Worm (Caenorhabditis elegans): ENCODE measurements around the gene hlh-12.

hlh-12 gene

DNA sequence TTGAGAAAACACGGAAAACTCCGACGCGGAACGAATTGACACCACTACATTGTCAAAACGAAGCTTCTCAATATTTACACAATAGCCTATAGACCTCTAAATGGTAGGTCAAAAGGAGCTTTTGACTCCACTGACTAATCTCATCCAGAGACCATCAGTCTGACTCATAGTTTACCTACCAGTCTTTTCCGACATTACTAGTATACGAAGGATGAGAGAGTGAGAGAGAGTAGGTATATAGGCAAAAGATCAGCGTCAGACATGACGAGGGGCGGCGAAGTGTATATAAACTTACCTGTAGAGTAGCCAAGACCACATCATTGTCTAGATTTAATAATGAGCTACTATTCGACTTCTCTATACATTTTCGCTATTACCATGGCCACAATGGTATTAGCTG is 7.9 kb upstream of the hlh-12 start, which contains the start of gene srlf-3:
Gene srlf-3, plus strand, starts transcription at position 301 of the 400 bp plus-strand sequence.
- no peak for TF ChIP-seq unc-62 (GFP tag; optimal IDR thresholded peaks at IDR 0.05)
- no peak for TF ChIP-seq nhr-12 (tag; optimal IDR thresholded peaks at IDR 0.05)
- no peak for TF ChIP-seq nhr-25 (tag; optimal IDR thresholded peaks at IDR 0.05)
- no peak for TF ChIP-seq zag-1 (tag; optimal IDR thresholded peaks at IDR 0.05)
- TF ChIP-seq fos-1 (tag; optimal IDR thresholded peaks at IDR 0.05): no peak
- TF ChIP-seq ztf-4 (tag; optimal IDR thresholded peaks at IDR 0.05): no peak
- TF ChIP-seq nhr-77 (tag; optimal IDR thresholded peaks at IDR 0.05): no peak
- no peak for TF ChIP-seq nhr-21 (tag; optimal IDR thresholded peaks at IDR 0.05)
- no peak for TF ChIP-seq sem-4 (tag; optimal IDR thresholded peaks at IDR 0.05)
- no peak for TF ChIP-seq Y55F3AM.14 (GFP tag; optimal IDR thresholded peaks at IDR 0.05)
- TF ChIP-seq ceh-16 (tag; optimal IDR thresholded peaks at IDR 0.05): no peak
- TF ChIP-seq unc-55 (GFP tag; optimal IDR thresholded peaks at IDR 0.05): no peak
- TF ChIP-seq nhr-11 (tag; optimal IDR thresholded peaks at IDR 0.05): no peak
- no peak for TF ChIP-seq lin-11 (tag; optimal IDR thresholded peaks at IDR 0.05)
- no peak for TF ChIP-seq F13H6.1 (tag; optimal IDR thresholded peaks at IDR 0.05)
- no peak for TF ChIP-seq elt-1 (tag; optimal IDR thresholded peaks at IDR 0.05)
- no peak for TF ChIP-seq skn-1 (tag; optimal IDR thresholded peaks at IDR 0.05)
- no peak for TF ChIP-seq aly-2 (tag; optimal IDR thresholded peaks at IDR 0.05)

DNA sequence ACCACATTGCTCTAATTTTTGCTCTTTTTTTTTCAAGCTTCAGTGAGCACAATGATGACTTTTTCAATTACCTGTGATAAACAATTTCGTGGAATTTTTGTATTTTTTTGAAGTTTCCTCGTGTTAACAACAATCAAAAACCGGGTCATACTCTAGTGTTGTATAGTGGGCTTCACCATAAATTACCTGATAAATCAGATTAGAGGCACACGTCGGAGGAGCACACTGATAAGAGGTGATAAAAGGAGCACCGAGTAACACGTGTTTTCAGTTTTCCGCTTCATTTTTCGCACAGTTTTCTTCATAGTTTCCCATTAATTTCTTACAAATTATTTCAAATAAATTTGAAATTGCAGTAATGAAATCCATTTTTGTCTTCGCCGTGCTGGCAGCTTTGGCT is 2.1 kb upstream of the hlh-12 start, which contains the start of gene spp-8:
Gene spp-8, plus strand, starts transcription at position 357 of the 400 bp plus-strand sequence.
- TF ChIP-seq lin-11 (tag; optimal IDR thresholded peaks at IDR 0.05) (no peak), zag-1 (tag; optimal IDR thresholded peaks at IDR 0.05) (no peak), alr-1 (tag; optimal IDR thresholded peaks at IDR 0.05) (no peak), ceh-16 (tag; optimal IDR thresholded peaks at IDR 0.05) (no peak), C34F6.9 (tag; optimal IDR thresholded peaks at IDR 0.05) (no peak), Y55F3AM.14 (GFP tag; optimal IDR thresholded peaks at IDR 0.05) (no peak), sma-3 (GFP tag; optimal IDR thresholded peaks at IDR 0.05) (peak; percentile 5), skn-1 (tag; optimal IDR thresholded peaks at IDR 0.05) (peak; percentile 41), nhr-77 (tag; optimal IDR thresholded peaks at IDR 0.05) (no peak), sma-9 (GFP tag; optimal IDR thresholded peaks at IDR 0.05) (peak; percentile 55), sma-9 (tag; optimal IDR thresholded peaks at IDR 0.05) (no peak), fos-1 (tag; optimal IDR thresholded peaks at IDR 0.05) (peak; percentile 78), ama-1 (optimal IDR thresholded peaks at IDR 0.05) (no peak), mab-5 (tag; optimal IDR thresholded peaks at IDR 0.05) (no peak), crh-2 (tag; optimal IDR thresholded peaks at IDR 0.05) (peak; percentile 81), lin-13 (GFP tag; optimal IDR thresholded peaks at IDR 0.05) (no peak), gmeb-1 (tag; optimal IDR thresholded peaks at IDR 0.05) (peak; percentile 40), nhr-23 (tag; optimal IDR thresholded peaks at IDR 0.05) (no peak), mdl-1 (tag; optimal IDR thresholded peaks at IDR 0.05) (peak in 1 of 2 experiments; percentile 43), nhr-129 (tag; optimal IDR thresholded peaks at IDR 0.05) (no peak)

DNA sequence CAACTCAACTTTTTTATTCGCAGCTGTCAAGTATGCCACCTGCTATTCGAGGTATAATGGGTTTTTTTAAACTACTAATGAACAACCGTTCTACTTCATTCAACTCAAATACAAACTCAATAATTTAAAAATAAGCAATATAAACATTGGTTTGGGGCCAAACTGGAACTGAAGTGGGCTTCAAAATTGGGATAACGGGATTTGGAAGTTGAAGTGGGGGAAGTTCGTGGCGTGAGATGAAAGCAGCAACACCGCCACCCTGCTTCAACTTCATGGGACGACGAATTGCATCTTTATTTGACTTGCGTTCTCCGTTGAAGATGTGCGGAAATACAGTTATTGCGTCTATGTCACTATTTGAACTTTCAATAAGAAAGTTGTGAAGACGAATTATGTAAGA is 730 bp downstream of the hlh-12 start:
- no peak for TF ChIP-seq unc-55 (GFP tag; optimal IDR thresholded peaks at IDR 0.05)

DNA sequence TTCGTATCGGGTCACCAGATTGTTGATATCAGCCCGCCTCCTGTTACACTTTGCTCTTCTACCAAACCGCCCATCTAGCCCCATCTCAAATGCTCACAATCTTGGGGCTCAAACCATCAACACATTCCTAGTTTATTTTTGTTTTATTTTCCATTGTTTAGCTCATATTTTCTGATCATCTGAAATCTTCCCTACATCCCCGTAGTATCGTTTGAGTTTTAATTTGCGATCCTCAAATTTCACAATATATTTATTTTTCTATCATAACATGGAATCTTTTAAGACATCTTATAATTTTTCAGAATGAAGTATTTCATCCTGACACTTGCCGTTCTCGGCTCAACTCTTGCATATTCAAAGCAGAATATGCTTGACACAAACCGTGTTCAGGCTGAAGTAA is 2.4 kb downstream of the hlh-12 start, which contains the start of gene spp-10:
Gene spp-10, plus strand, starts transcription at position 301 of the 400 bp plus-strand sequence.
- no peak for TF ChIP-seq ceh-82 (tag; optimal IDR thresholded peaks at IDR 0.05)
- TF ChIP-seq nhr-12 (tag; optimal IDR thresholded peaks at IDR 0.05): no peak
- no peak for TF ChIP-seq skn-1 (tag; optimal IDR thresholded peaks at IDR 0.05)
- TF ChIP-seq elt-1 (tag; optimal IDR thresholded peaks at IDR 0.05): no peak
- TF ChIP-seq mbf-1 (tag; optimal IDR thresholded peaks at IDR 0.05): no peak
- TF ChIP-seq elt-3 (tag; optimal IDR thresholded peaks at IDR 0.05): no peak
- TF ChIP-seq sma-3 (GFP tag; optimal IDR thresholded peaks at IDR 0.05): no peak
- no peak for TF ChIP-seq egl-27 (tag; optimal IDR thresholded peaks at IDR 0.05)
- TF ChIP-seq ceh-16 (tag; optimal IDR thresholded peaks at IDR 0.05): no peak
- TF ChIP-seq nhr-23 (tag; optimal IDR thresholded peaks at IDR 0.05): no peak
- TF ChIP-seq lin-13 (GFP tag; optimal IDR thresholded peaks at IDR 0.05): no peak
- no peak for TF ChIP-seq nhr-10 (tag; optimal IDR thresholded peaks at IDR 0.05)
- no peak for TF ChIP-seq Y55F3AM.14 (GFP tag; optimal IDR thresholded peaks at IDR 0.05)
- TF ChIP-seq dmd-4 (tag; optimal IDR thresholded peaks at IDR 0.05): no peak
- no peak for TF ChIP-seq ztf-11 (tag; optimal IDR thresholded peaks at IDR 0.05)

Measured in whole organism, L2 larva.